Worm (Caenorhabditis elegans) whole organism, L2 larva: ENCODE results near the gene F44E5.5.

Source experiments
- ama-1 ChIP-seq: fragments of 150-350 bp; optimal IDR thresholded peaks from 2 replicates; lab custom pipeline; 2018; ENCODE audit warnings: inconsistent platforms
- ceh-16 ChIP-seq: fragments of 150-350 bp; optimal IDR thresholded peaks from 2 replicates; lab custom pipeline; 2014; ENCODE audit warnings: missing biosample characterization, missing genetic modification characterization
- ceh-82 ChIP-seq: fragments of 150-350 bp; optimal IDR thresholded peaks from 2 replicates; lab custom pipeline; 2014; ENCODE audit warnings: missing biosample characterization, missing genetic modification characterization
- egl-27 ChIP-seq: sonication (generic microtip); optimal IDR thresholded peaks from 3 replicates; lab custom pipeline; 2017; ENCODE audit warnings: missing biosample characterization, missing genetic modification reagents, missing genetic modification characterization
- lsy-2 ChIP-seq, 2 experiments: fragments of 150-350 bp in 1 of 2; sonication (generic microtip) in 1 of 2; optimal IDR thresholded peaks; 2 replicates each; lab custom pipeline; 2014 to 2017; ENCODE audit warnings: missing biosample characterization in 2 of 2, missing genetic modification characterization in 2 of 2
- nhr-23 ChIP-seq: fragments of 150-350 bp; optimal IDR thresholded peaks from 2 replicates; lab custom pipeline; 2014; ENCODE audit warnings: missing biosample characterization, missing genetic modification reagents, missing genetic modification characterization
- unc-62 ChIP-seq: fragments of 150-350 bp; optimal IDR thresholded peaks from 2 replicates; lab custom pipeline; 2014; ENCODE audit warnings: missing biosample characterization, missing genetic modification reagents, missing genetic modification characterization
- ztf-4 ChIP-seq: fragments of 150-350 bp; optimal IDR thresholded peaks from 2 replicates; lab custom pipeline; 2014; ENCODE audit warnings: missing biosample characterization, missing genetic modification characterization

DNA sequence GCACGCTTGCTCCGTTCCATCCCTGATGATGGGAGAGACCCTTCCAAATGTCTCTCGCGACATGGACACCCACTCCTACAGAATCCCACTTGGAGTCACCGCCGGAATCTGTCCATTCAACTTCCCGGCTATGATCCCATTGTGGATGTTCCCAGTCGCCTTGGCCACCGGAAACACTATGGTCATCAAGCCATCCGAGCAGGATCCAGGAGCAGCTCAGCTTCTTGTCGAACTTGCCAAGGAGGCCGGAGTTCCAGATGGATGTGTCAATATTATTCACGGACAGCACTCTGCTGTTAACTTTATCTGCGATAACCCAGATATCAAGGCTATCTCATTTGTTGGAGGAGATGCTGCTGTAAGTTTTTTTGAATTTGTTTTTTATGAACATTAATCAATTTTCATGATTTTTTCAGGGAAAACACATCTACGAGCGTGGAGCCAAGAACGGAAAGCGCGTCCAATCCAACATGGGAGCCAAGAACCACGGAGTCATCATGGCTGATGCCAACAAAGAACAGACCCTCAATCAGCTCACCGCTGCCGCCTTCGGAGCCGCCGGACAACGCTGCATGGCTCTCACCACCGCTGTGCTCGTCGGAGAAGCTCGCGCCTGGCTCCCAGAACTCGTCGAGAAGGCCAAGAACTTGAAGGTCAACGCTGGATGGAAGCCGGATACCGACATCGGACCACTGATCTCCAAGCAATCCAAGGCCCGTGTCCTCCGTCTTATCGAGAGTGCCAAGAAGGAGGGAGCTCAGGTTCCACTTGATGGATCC, 29.5 kb upstream of the F44E5.5 start:
- TF ChIP-seq ama-1 (peak; percentile 23), lsy-2 (tag; optimal IDR thresholded peaks at IDR 0.05; lab: Kevin White, UChicago) (no peak), ceh-16 (tag; lab: Kevin White, UChicago) (no peak), ztf-4 (tag; lab: Kevin White, UChicago) (no peak), unc-62 (GFP tag; lab: Kevin White, UChicago) (no peak), egl-27 (tag; lab: Kevin White, UChicago) (no peak), nhr-23 (no peak), ceh-82 (tag; lab: Kevin White, UChicago) (no peak)
